Worm (Caenorhabditis elegans): Measurements from ENCODE around the gene erfa-1.
A peak's percentile ranks its signal among the peaks of the same experiment; 100 is the strongest.

Gene erfa-1

ce11 chrV:6400950-6401551, 32.9 kb upstream of the erfa-1 start:
- TF ChIP-seq F13C5.2 (tag; optimal IDR thresholded peaks at IDR 0.05) = no peak

ce11 chrV:6407587-6407986, 26.3 kb upstream of the erfa-1 start:
- TF ChIP-seq sea-1 (GFP tag; conservative IDR thresholded peaks at IDR 0.05) = no peak
- TF ChIP-seq aly-1 (tag; optimal IDR thresholded peaks at IDR 0.05) = no peak
- TF ChIP-seq tbx-37 (GFP tag; conservative IDR thresholded peaks at IDR 0.05) = no peak
- no peak for TF ChIP-seq B0310.2 (tag; optimal IDR thresholded peaks at IDR 0.05)
- TF ChIP-seq pes-1 (GFP tag; IDR thresholded peaks at IDR 0.05) = no peak
- TF ChIP-seq hmg-4 (GFP tag; optimal IDR thresholded peaks at IDR 0.05) = no peak
- TF ChIP-seq ceh-13 (GFP tag; optimal IDR thresholded peaks at IDR 0.05) = no peak
- TF ChIP-seq ama-1 (optimal IDR thresholded peaks at IDR 0.05) = no peak
- TF ChIP-seq tbx-11 (GFP tag; IDR thresholded peaks at IDR 0.05) = no peak

- TF ChIP-seq ceh-36 (tag; optimal IDR thresholded peaks at IDR 0.05) (no peak), hnd-1 (tag; optimal IDR thresholded peaks at IDR 0.05) (no peak), F13C5.2 (tag; optimal IDR thresholded peaks at IDR 0.05) (no peak), pes-1 (GFP tag; IDR thresholded peaks at IDR 0.05) (no peak), scrt-1 (GFP tag; IDR thresholded peaks at IDR 0.05) (no peak)
These were observed 25.1 kb upstream of the erfa-1 start, which contains the start of gene bcf-1 for ce11 chrV:6408733-6409227. Gene bcf-1, minus strand, starts transcription at chrV:6408783.

DNA sequence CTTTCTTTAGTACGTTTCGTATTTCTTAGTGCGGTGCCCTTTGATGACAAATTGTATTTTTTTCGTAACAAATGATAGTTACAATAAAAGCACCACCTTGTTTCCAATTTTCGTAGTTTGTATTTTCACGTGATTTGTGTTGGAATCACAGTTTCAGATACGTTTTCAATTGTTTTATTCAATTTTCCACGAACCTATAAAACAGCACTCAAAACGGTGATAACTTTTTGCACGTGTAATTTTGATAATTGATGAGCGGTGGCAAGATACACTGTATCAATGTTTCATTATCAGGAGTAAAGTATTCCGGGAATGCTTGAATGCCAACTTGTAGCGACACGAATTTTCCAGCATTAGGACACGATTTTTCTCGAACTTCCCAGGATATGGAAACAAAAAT, 22.8 kb upstream of the erfa-1 start:
- no peak for TF ChIP-seq tbx-37 (GFP tag; conservative IDR thresholded peaks at IDR 0.05)
- no peak for TF ChIP-seq hmg-4 (GFP tag; optimal IDR thresholded peaks at IDR 0.05)
- TF ChIP-seq ama-1 (optimal IDR thresholded peaks at IDR 0.05) = no peak

- TF ChIP-seq flt-1 (GFP tag; IDR thresholded peaks at IDR 0.05) (no peak), F13C5.2 (tag; optimal IDR thresholded peaks at IDR 0.05) (no peak)
These were observed 20.9 kb upstream of the erfa-1 start for ce11 chrV:6413057-6413456.

DNA sequence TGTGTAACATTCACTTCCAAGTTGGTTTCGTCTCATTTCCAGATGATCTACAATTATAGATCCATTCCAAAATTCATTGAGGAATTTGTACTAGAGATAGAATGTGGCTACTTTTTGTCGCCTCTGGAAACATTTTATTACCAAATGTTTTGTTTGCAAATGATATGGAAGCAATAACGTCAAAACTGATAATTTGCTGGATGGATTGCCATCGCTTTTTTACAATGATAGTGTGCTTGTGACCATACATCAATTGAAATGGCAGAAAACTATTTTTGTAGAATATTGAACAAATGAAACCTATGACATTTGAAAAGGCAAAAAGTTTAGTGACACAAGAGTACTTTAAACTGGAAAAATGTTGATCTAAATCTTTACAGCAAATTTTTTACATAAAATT, 19.5 kb upstream of the erfa-1 start:
- TF ChIP-seq ceh-13 (GFP tag; optimal IDR thresholded peaks at IDR 0.05) (no peak), sea-1 (GFP tag; conservative IDR thresholded peaks at IDR 0.05) (no peak), aly-1 (tag; optimal IDR thresholded peaks at IDR 0.05) (no peak), scrt-1 (GFP tag; IDR thresholded peaks at IDR 0.05) (no peak), hmg-4 (GFP tag; optimal IDR thresholded peaks at IDR 0.05) (no peak), ets-7 (tag; optimal IDR thresholded peaks at IDR 0.05) (no peak), pes-1 (GFP tag; IDR thresholded peaks at IDR 0.05) (no peak), tra-4 (tag; optimal IDR thresholded peaks at IDR 0.05) (no peak), F13C5.2 (tag; optimal IDR thresholded peaks at IDR 0.05) (no peak), B0310.2 (tag; optimal IDR thresholded peaks at IDR 0.05) (no peak), ceh-36 (tag; optimal IDR thresholded peaks at IDR 0.05) (no peak), ama-1 (optimal IDR thresholded peaks at IDR 0.05) (no peak), flt-1 (GFP tag; IDR thresholded peaks at IDR 0.05) (no peak), tbx-37 (GFP tag; conservative IDR thresholded peaks at IDR 0.05) (no peak), tbx-11 (GFP tag; IDR thresholded peaks at IDR 0.05) (no peak), hmbx-1 (tag; optimal IDR thresholded peaks at IDR 0.05) (no peak), hnd-1 (tag; optimal IDR thresholded peaks at IDR 0.05) (no peak)

ce11 chrV:6414985-6415384, 18.9 kb upstream of the erfa-1 start, which contains the start of gene cht-6:
Gene cht-6, plus strand, starts transcription at chrV:6414993.
- no peak for TF ChIP-seq hnd-1 (tag; optimal IDR thresholded peaks at IDR 0.05)
- TF ChIP-seq B0310.2 (tag; optimal IDR thresholded peaks at IDR 0.05) = no peak
- TF ChIP-seq tbx-37 (GFP tag; conservative IDR thresholded peaks at IDR 0.05) = no peak
- TF ChIP-seq scrt-1 (GFP tag; IDR thresholded peaks at IDR 0.05) = no peak
- TF ChIP-seq ets-7 (tag; optimal IDR thresholded peaks at IDR 0.05) = no peak
- no peak for TF ChIP-seq aly-1 (tag; optimal IDR thresholded peaks at IDR 0.05)
- no peak for TF ChIP-seq tra-4 (tag; optimal IDR thresholded peaks at IDR 0.05)
- TF ChIP-seq F13C5.2 (tag; optimal IDR thresholded peaks at IDR 0.05) = no peak
- no peak for TF ChIP-seq ceh-36 (tag; optimal IDR thresholded peaks at IDR 0.05)
- TF ChIP-seq hmg-4 (GFP tag; optimal IDR thresholded peaks at IDR 0.05) = no peak
- TF ChIP-seq pes-1 (GFP tag; IDR thresholded peaks at IDR 0.05) = no peak
- TF ChIP-seq sea-1 (GFP tag; conservative IDR thresholded peaks at IDR 0.05) = no peak

DNA sequence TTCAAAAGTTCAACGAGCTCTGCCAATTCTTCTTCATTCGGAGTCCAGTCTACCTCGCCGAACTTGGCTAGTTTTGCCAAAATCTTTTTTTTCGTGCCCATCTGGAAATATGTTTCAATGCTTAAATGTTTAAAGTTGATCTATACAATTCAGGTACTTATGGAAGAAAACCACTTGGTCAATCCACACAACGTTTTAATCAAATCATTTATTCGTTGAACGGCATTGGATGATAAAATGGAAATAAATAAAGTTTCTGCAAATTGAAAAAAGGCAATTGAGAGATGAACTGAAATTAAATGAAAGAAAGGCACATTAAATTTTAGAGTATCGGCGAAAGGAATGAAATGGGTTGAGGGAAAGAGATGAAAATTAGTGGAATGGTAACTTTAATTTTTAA, 9.9 kb upstream of the erfa-1 start, which contains the start of gene urb-1:
Gene urb-1, minus strand, starts transcription at position 101 of the 400 bp plus-strand sequence.
- TF ChIP-seq hnd-1 (tag; optimal IDR thresholded peaks at IDR 0.05) (no peak), tbx-37 (GFP tag; conservative IDR thresholded peaks at IDR 0.05) (no peak), ama-1 (optimal IDR thresholded peaks at IDR 0.05) (peak; percentile 17), scrt-1 (GFP tag; IDR thresholded peaks at IDR 0.05) (no peak), tra-4 (tag; optimal IDR thresholded peaks at IDR 0.05) (no peak)

DNA sequence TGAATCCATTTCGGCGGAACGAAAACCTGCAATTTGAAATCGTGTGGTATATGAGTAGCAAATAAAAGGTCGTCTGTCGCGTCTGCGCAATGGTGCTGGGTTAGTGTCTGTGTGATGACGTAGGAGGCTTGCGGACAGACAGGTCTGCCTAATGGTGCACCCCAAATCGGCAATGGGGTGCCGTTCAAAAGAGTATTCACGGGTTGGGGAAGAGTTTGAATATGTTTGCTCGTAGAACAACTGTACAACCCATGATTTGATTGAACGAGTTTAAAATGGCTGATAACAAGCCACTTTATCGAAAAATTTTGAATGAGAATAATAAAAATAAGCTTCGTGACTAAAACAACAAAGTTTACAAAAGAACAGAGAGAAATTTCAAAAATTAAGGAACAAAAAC, 8.0 kb upstream of the erfa-1 start, which contains the start of gene T05H4.11:
Gene T05H4.11, minus strand, starts transcription at position 335 of the 400 bp plus-strand sequence.
- TF ChIP-seq ceh-36 (tag; optimal IDR thresholded peaks at IDR 0.05) (no peak), tra-4 (tag; optimal IDR thresholded peaks at IDR 0.05) (no peak), ama-1 (optimal IDR thresholded peaks at IDR 0.05) (no peak)
